Worm (Caenorhabditis elegans) whole organism, L2 larva: Measurements from ENCODE around the gene ctsa-1.2.

ENCODE experiments used
- blmp-1 ChIP-seq: sonication (generic microtip); optimal IDR thresholded peaks from 2 replicates; lab custom pipeline; 2017; ENCODE audit warnings: missing genetic modification characterization, mild to moderate bottlenecking, missing compliant biosample characterization, antibody characterized with exemption, moderate library complexity; ENCODE audit not compliant: insufficient read depth
- egl-27 ChIP-seq: sonication (generic microtip); optimal IDR thresholded peaks from 3 replicates; lab custom pipeline; 2017; ENCODE audit warnings: missing biosample characterization, missing genetic modification reagents, missing genetic modification characterization
- lin-11 ChIP-seq: fragments of 150-350 bp; sonication (generic microtip); optimal IDR thresholded peaks from 2 replicates; lab custom pipeline; 2014; ENCODE audit warnings: missing biosample characterization, missing genetic modification characterization, inconsistent platforms, mixed read lengths
- mdl-1 ChIP-seq, 2 experiments: fragments of 150-350 bp in 1 of 2; sonication (generic microtip) in 1 of 2; optimal IDR thresholded peaks; 2 replicates each; lab custom pipeline; 2017; ENCODE audit warnings: missing biosample characterization in 2 of 2, missing genetic modification characterization in 2 of 2
- nhr-77 ChIP-seq: fragments of 150-350 bp; optimal IDR thresholded peaks from 2 replicates; lab custom pipeline; 2014; ENCODE audit warnings: missing biosample characterization, missing genetic modification characterization
- unc-62 ChIP-seq: fragments of 150-350 bp; optimal IDR thresholded peaks from 2 replicates; lab custom pipeline; 2014; ENCODE audit warnings: missing biosample characterization, missing genetic modification reagents, missing genetic modification characterization
- zag-1 ChIP-seq: fragments of 150-350 bp; optimal IDR thresholded peaks from 2 replicates; lab custom pipeline; 2014; ENCODE audit warnings: missing biosample characterization, missing genetic modification characterization

DNA sequence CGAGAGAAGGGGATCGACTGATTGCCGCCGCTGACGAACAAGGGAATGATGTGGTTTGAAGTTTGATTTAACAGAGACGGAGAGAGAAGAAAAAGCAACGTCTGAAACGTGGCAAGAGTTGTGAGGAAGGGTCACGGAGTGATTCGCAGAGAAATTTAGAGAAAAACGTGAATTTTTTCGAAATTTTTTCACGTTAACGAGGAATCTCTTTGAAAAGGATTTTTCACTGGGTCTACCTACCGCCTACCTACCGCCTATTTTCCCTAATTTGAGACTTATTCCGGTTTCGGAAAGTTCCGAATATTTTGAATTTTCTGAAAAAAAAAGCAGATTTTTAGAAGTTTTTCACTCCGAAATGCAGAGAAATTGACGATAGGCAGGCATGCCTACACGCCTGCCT is 29.7 kb upstream of the ctsa-1.2 start, which contains the start of gene fcmt-1:
- TF ChIP-seq zag-1 (tag; lab: Kevin White, UChicago) (no peak), nhr-77 (tag; lab: Kevin White, UChicago) (no peak), unc-62 (no peak), lin-11 (no peak), mdl-1 (tag; optimal IDR thresholded peaks at IDR 0.05; lab: Kevin White, UChicago) (no peak), blmp-1 (tag; lab: Kevin White, UChicago) (no peak), egl-27 (no peak)
